Worm (Caenorhabditis elegans) whole organism, late embryonic: Measurements from ENCODE around the gene egl-21.

Source experiments
- ama-1 ChIP-seq: fragments of 150-350 bp; optimal IDR thresholded peaks from 2 replicates; lab custom pipeline; 2014
- ceh-30 ChIP-seq: fragments of 150-350 bp; optimal IDR thresholded peaks from 2 replicates; lab custom pipeline; 2014; ENCODE audit warnings: missing biosample characterization, missing genetic modification characterization
- ceh-9 ChIP-seq: sonication (generic microtip); optimal IDR thresholded peaks from 2 replicates; lab custom pipeline; 2016; ENCODE audit warnings: mild to moderate bottlenecking, missing genetic modification characterization, inconsistent platforms, missing compliant biosample characterization
- dmd-4 ChIP-seq: sonication (generic microtip); optimal IDR thresholded peaks from 2 replicates; lab custom pipeline; 2016; ENCODE audit warnings: borderline replicate concordance, missing genetic modification characterization, missing compliant biosample characterization
- tbx-2 ChIP-seq: sonication (generic microtip); optimal IDR thresholded peaks from 2 replicates; lab custom pipeline; 2016; ENCODE audit warnings: missing genetic modification characterization, missing compliant biosample characterization
- unc-42 ChIP-seq: sonication (generic microtip); optimal IDR thresholded peaks from 2 replicates; lab custom pipeline; 2016; ENCODE audit warnings: missing genotype, missing genetic modification characterization, missing compliant biosample characterization

DNA sequence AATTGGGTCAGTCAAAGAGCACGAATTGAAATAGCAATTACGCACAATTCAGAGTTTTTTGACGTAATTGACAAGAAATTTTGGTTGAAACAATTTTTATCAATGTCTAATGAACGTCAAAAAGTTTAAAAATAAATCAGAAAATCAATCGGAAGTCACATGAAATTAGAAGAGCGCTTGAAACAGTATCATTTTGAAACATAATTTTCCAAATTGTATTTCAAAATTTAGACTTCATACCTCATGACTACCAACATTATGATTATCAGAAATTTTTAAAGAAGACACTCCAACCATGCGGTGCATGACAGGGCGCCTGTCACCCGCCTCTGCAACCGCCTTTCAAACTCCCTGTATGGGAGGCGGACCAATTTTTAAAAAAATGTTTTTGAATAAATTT lies 31.6 kb upstream of the egl-21 start:
- TF ChIP-seq tbx-2 (no peak), ceh-9 (tag; lab: Kevin White, UChicago) (no peak), dmd-4 (tag; lab: Kevin White, UChicago) (no peak), ceh-30 (tag; lab: Kevin White, UChicago) (no peak), unc-42 (tag; lab: Kevin White, UChicago) (no peak), ama-1 (lab: Kevin White, UChicago) (no peak)
